Worm (Caenorhabditis elegans) whole organism, midembryonic: Measurements from ENCODE around the gene set-16.

ENCODE experiments used
- T22C8.4 ChIP-seq: fragments of 200-800 bp; sonication (Bioruptor generic); IDR thresholded peaks from 2 replicates; pipeline ENCODE4 v1.3.6; 2022; ENCODE audit warnings: missing genetic modification characterization, missing compliant biosample characterization
- cog-1 ChIP-seq: sonication (generic microtip); optimal IDR thresholded peaks from 2 replicates; lab custom pipeline; 2016; ENCODE audit warnings: missing genetic modification characterization, missing compliant biosample characterization
- flt-1 ChIP-seq: fragments of 200-800 bp; sonication (Bioruptor generic); IDR thresholded peaks from 2 replicates; pipeline ENCODE4 v1.3.6; 2022; ENCODE audit warnings: missing genetic modification characterization, missing compliant biosample characterization
- klf-2 ChIP-seq: fragments of 200-800 bp; sonication (Bioruptor generic); conservative IDR thresholded peaks from 2 replicates; pipeline ENCODE4 v1.3.6; 2022; ENCODE audit warnings: missing genetic modification reagents, missing genetic modification characterization, missing compliant biosample characterization
- med-1 ChIP-seq: sonication (generic microtip); optimal IDR thresholded peaks from 2 replicates; lab custom pipeline; 2017; ENCODE audit warnings: missing genetic modification characterization, mild to moderate bottlenecking, missing compliant biosample characterization, antibody characterized with exemption, missing genetic modification reagents; ENCODE audit not compliant: insufficient read depth
- ref-1 ChIP-seq: fragments of 200-800 bp; sonication (Bioruptor generic); conservative IDR thresholded peaks from 2 replicates; pipeline ENCODE4 v1.3.6; 2022; ENCODE audit warnings: missing genetic modification reagents, missing genetic modification characterization, missing compliant biosample characterization
- tab-1 ChIP-seq: fragments of 200-800 bp; sonication (Bioruptor generic); IDR thresholded peaks from 2 replicates; pipeline ENCODE4 v1.3.6; 2022; ENCODE audit warnings: missing genetic modification characterization, missing compliant biosample characterization
- ztf-23 ChIP-seq: fragments of 200-800 bp; sonication (Bioruptor generic); IDR thresholded peaks from 2 replicates; pipeline ENCODE4 v1.3.6; 2022; ENCODE audit warnings: missing genetic modification reagents, missing genetic modification characterization, missing compliant biosample characterization
- ztf-29 ChIP-seq: fragments of 200-800 bp; sonication (Bioruptor generic); IDR thresholded peaks from 2 replicates; pipeline ENCODE4 v1.3.6; 2022; ENCODE audit warnings: missing genetic modification reagents, missing genetic modification characterization, missing compliant biosample characterization

Gene set-16

DNA sequence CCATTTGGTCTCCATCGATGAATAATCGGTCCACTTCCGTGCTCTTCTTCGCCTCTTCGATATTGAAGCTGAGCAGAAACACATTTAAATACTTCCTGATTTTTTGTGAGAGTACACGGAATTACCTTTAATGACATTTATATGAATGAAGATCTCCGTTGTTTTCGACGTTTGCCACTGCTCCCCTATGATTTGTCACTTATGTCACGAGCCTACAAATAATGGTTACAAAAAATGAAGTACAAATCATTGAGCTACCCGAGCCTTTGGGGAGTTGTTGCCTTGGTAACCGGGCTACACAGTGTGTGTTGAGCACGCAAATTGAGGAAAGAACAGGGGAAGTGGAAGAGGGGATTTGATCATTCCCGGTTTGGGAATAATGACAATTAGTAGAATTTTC is 42.6 kb downstream of the set-16 start, which contains the start of gene dyf-2:
dyf-2 (minus strand) TSS at position 137 of the 400 bp plus-strand sequence.
- TF ChIP-seq ref-1 (GFP tag; lab: Robert Waterston, UW) (no peak), cog-1 (tag; lab: Kevin White, UChicago) (no peak), flt-1 (GFP tag; lab: Robert Waterston, UW) (no peak), klf-2 (GFP tag; lab: Robert Waterston, UW) (no peak), tab-1 (GFP tag; lab: Robert Waterston, UW) (no peak), ztf-29 (GFP tag; lab: Robert Waterston, UW) (no peak), med-1 (GFP tag; lab: Kevin White, UChicago) (no peak), ztf-23 (GFP tag; lab: Robert Waterston, UW) (no peak), T22C8.4 (no peak)

DNA sequence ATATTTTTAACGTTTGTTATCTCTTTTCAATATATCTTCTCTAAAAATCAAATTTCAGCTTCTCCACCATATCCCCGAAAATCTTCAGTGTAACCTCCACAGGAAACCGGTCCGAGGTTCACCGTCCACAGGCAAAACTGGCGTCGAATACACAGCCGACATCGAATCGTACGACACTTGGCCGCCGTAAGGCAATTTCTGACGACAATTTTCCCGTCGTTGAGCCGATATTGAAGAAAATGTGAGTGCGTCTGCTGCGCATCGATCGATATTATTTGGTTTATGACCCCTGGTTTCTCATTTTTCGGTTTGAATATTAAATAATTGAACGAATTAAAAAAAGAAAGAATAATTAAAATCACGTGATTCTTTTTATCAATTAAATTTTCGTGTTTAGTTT is 43.5 kb downstream of the set-16 start, which contains the start of gene cul-2:
cul-2 (plus strand) TSS at position 59 of the 400 bp plus-strand sequence.
- TF ChIP-seq cog-1 (tag; lab: Kevin White, UChicago) (no peak), ztf-29 (GFP tag; lab: Robert Waterston, UW) (no peak), klf-2 (GFP tag; lab: Robert Waterston, UW) (no peak), tab-1 (GFP tag; lab: Robert Waterston, UW) (no peak), ztf-23 (GFP tag; lab: Robert Waterston, UW) (no peak), flt-1 (GFP tag; lab: Robert Waterston, UW) (no peak), ref-1 (GFP tag; lab: Robert Waterston, UW) (no peak), med-1 (GFP tag; lab: Kevin White, UChicago) (no peak), T22C8.4 (no peak)

DNA sequence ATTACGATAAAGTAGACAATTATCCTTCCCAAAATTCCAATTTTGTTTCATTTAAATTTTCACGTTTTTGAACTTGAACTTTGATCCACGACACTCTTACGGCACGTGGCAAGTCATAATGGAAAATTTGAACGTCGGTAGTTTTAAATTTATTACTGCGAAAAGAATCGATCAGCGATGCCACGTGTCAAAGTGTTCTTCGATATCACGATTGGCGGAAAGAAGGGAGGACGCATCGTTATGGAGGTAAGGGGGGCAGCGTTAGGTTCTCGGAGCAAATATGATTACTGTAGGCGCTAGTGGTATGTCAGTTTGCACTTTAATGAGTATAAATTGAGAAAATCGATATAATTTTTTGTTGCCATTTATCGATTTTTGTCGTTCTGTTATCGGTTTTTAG is 48.8 kb downstream of the set-16 start, which contains the start of gene cyn-2:
cyn-2 (plus strand) TSS at position 114 of the 400 bp plus-strand sequence.
- TF ChIP-seq T22C8.4, result peak; percentile 16; the same call in 1 of the 2 replicates
- TF ChIP-seq klf-2 (GFP tag; lab: Robert Waterston, UW), result no peak

DNA sequence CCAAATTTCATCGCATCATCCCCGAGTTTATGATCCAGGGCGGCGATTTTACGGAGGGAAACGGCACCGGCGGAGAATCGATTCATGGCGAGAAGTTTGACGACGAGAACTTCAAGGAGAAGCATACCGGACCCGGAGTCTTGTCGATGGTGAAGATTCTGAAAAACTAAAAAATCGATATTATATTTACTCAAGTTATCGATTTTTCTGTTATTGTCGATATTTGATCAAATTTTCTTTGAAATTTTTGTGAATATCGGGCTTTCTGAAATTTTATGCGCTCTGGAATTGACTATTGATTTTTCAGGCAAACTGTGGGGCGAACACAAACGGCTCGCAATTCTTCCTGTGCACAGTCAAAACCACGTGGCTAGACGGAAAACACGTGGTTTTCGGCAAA is 49.5 kb downstream of the set-16 start:
- TF ChIP-seq ztf-23 (GFP tag; lab: Robert Waterston, UW) (no peak), med-1 (GFP tag; lab: Kevin White, UChicago) (no peak), klf-2 (GFP tag; lab: Robert Waterston, UW) (no peak), tab-1 (GFP tag; lab: Robert Waterston, UW) (no peak), flt-1 (GFP tag; lab: Robert Waterston, UW) (no peak), T22C8.4 (peak; percentile 47; the same call in 1 of the 2 replicates), ztf-29 (GFP tag; lab: Robert Waterston, UW) (no peak)

DNA sequence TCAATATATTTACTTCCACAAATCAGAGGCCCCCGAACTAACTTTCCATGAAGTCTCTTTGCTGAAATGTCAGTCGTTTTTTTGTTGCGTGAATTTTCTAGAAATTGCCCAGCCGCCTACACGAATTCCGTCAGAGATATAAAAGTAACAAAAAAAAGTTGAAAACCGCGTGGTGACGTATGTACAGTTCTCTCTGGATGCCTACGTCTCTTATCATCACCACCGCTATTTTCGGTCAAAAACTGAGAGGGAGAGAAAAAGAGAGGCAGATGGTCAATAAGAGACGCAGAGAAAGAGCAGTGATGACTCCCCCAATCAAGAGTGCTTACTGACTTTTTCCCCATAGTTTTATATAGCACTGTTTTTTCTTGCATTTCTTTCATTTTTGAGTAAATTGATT is 50.3 kb downstream of the set-16 start:
- no peak for TF ChIP-seq ztf-23 (GFP tag; lab: Robert Waterston, UW)
- TF ChIP-seq tab-1 (GFP tag; lab: Robert Waterston, UW), result no peak
- no peak for TF ChIP-seq ref-1 (GFP tag; lab: Robert Waterston, UW)
- no peak for TF ChIP-seq med-1 (GFP tag; lab: Kevin White, UChicago)
- TF ChIP-seq cog-1 (tag; lab: Kevin White, UChicago), result no peak
- TF ChIP-seq flt-1 (GFP tag; lab: Robert Waterston, UW), result no peak
- TF ChIP-seq klf-2 (GFP tag; lab: Robert Waterston, UW), result no peak
- TF ChIP-seq T22C8.4, result no peak
- TF ChIP-seq ztf-29 (GFP tag; lab: Robert Waterston, UW), result no peak

DNA sequence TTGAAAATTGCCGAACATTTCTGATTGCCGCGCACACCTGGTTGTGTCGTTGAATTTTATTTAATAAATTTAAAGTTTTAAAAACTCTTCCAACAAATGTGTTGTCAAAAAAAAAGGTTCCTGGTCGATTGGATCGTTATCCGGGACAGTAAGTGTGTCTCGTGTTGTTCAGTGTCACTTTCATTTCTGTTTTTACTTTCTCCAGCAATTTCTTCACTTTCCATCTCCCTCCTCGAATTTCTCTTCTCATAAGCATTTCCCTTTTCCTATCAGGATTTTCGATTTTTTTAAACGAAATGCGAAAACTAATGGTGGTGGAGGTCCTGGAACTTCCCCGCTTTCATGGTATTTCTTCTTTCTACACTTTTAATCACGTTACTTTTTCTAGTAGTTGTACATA is 51.9 kb downstream of the set-16 start:
- TF ChIP-seq T22C8.4 (no peak), ztf-29 (GFP tag; lab: Robert Waterston, UW) (no peak), cog-1 (tag; lab: Kevin White, UChicago) (no peak), tab-1 (GFP tag; lab: Robert Waterston, UW) (no peak), flt-1 (GFP tag; lab: Robert Waterston, UW) (no peak), klf-2 (GFP tag; lab: Robert Waterston, UW) (no peak), ztf-23 (GFP tag; lab: Robert Waterston, UW) (no peak), ref-1 (GFP tag; lab: Robert Waterston, UW) (no peak), med-1 (GFP tag; lab: Kevin White, UChicago) (no peak)

DNA sequence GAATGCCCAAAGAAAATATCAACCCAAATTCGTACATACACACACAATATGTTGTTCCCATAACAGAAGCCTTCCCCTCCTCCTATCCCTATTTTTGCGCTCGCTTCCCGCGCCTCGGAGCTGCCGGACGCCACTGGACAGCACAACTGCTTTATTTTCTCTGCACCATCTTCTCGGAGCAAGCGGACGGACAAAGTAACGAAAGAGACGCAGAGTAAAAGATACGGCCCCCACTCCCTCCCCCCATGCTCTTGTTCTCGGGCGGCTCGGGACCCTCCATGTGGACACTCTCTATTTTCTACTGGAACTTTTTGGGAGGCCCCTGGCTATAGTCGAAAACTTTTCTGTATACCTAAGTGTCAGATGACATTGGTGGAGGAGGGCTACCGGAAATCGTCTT is 54.1 kb downstream of the set-16 start:
- TF ChIP-seq tab-1 (GFP tag; lab: Robert Waterston, UW), result no peak
- no peak for TF ChIP-seq flt-1 (GFP tag; lab: Robert Waterston, UW)
- TF ChIP-seq ztf-29 (GFP tag; lab: Robert Waterston, UW), result no peak
- TF ChIP-seq cog-1 (tag; lab: Kevin White, UChicago), result no peak
- no peak for TF ChIP-seq klf-2 (GFP tag; lab: Robert Waterston, UW)
- no peak for TF ChIP-seq ztf-23 (GFP tag; lab: Robert Waterston, UW)
- TF ChIP-seq ref-1 (GFP tag; lab: Robert Waterston, UW), result no peak
- TF ChIP-seq med-1 (GFP tag; lab: Kevin White, UChicago), result no peak
- TF ChIP-seq T22C8.4, result no peak

DNA sequence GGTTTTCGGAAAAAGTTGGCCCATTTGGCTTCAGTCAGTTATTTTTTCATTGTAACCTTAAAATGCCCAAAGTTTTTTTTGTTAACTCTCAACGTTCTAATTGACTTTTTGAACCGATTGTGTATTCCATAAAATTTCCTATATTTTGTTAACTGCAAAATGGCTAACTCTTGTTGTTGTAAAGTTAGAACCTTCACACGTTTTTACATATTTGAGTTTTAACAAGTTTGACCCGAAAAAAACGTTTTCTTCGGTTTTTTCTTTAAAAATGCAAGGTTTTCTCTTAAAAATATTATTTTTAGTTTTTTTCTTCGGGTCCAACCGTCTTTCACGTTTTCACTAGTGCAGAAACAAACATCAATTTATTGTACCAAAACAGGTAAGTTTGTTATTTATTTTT is 58.0 kb downstream of the set-16 start, which contains the start of gene lit-1:
lit-1 (plus strand) TSS at position 301 of the 400 bp plus-strand sequence.
- TF ChIP-seq ztf-29 (GFP tag; lab: Robert Waterston, UW) (no peak), T22C8.4 (no peak), cog-1 (tag; lab: Kevin White, UChicago) (no peak), med-1 (GFP tag; lab: Kevin White, UChicago) (no peak), ref-1 (GFP tag; lab: Robert Waterston, UW) (no peak), tab-1 (GFP tag; lab: Robert Waterston, UW) (no peak), flt-1 (GFP tag; lab: Robert Waterston, UW) (no peak), ztf-23 (GFP tag; lab: Robert Waterston, UW) (no peak), klf-2 (GFP tag; lab: Robert Waterston, UW) (no peak)
